Fruit fly (Drosophila melanogaster) whole organism, prepupa: ENCODE data around the gene CG15923.

Source experiments
- CG16779 ChIP-seq: fragments of 200-800 bp; sonication (Bioruptor generic); optimal IDR thresholded peaks from 3 replicates; lab custom pipeline; 2017; ENCODE audit warnings: missing biosample characterization, mild to moderate bottlenecking, missing genetic modification characterization
- CG3032 ChIP-seq: fragments of 200-800 bp; optimal IDR thresholded peaks from 2 replicates; lab custom pipeline; 2019; ENCODE audit warnings: missing biosample characterization, mild to moderate bottlenecking, missing genetic modification characterization, moderate library complexity
- CG31627 ChIP-seq: fragments of 200-800 bp; sonication (Bioruptor generic); optimal IDR thresholded peaks from 3 replicates; lab custom pipeline; 2016; ENCODE audit warnings: missing biosample characterization, missing genetic modification characterization
- CG6163 ChIP-seq: fragments of 200-800 bp; sonication (Bioruptor generic); IDR thresholded peaks from 3 replicates; pipeline ENCODE4 v1.3.6; 2022; ENCODE audit warnings: missing biosample characterization, missing genetic modification characterization
- CG6808 ChIP-seq: fragments of 200-800 bp; sonication (Bioruptor generic); optimal IDR thresholded peaks from 3 replicates; lab custom pipeline; 2017; ENCODE audit warnings: missing biosample characterization, missing genetic modification characterization, mild to moderate bottlenecking, moderate library complexity, missing genetic modification reagents
- CG6854 ChIP-seq: fragments of 200-800 bp; sonication (Bioruptor generic); optimal IDR thresholded peaks from 2 replicates; lab custom pipeline; 2017; ENCODE audit warnings: missing biosample characterization, mild to moderate bottlenecking, missing genetic modification characterization
- CG7368 ChIP-seq: fragments of 200-800 bp; sonication (Bioruptor generic); optimal IDR thresholded peaks from 3 replicates; lab custom pipeline; 2016; ENCODE audit warnings: missing biosample characterization, missing genetic modification characterization
- CG8119 ChIP-seq: fragments of 200-800 bp; sonication (Bioruptor generic); IDR thresholded peaks from 3 replicates; pipeline ENCODE4 v1.3.6; 2022; ENCODE audit warnings: missing biosample characterization, missing genetic modification characterization
- CG8319 ChIP-seq: fragments of 200-800 bp; sonication (Bioruptor generic); optimal IDR thresholded peaks from 3 replicates; lab custom pipeline; 2016; ENCODE audit warnings: missing biosample characterization, missing genetic modification characterization
- CG8632 ChIP-seq: fragments of 200-800 bp; sonication (Bioruptor generic); optimal IDR thresholded peaks from 3 replicates; lab custom pipeline; 2016; ENCODE audit warnings: missing biosample characterization, missing genetic modification characterization
- Eip78C ChIP-seq: fragments of 200-800 bp; sonication (Bioruptor generic); peaks from one replicate; lab custom pipeline; 2016; ENCODE audit warnings: missing biosample characterization, missing genetic modification characterization
- Ets96B ChIP-seq: fragments of 200-800 bp; optimal IDR thresholded peaks from 2 replicates; lab custom pipeline; 2019; ENCODE audit warnings: missing biosample characterization, mild to moderate bottlenecking, missing genetic modification characterization, moderate library complexity
- Gug ChIP-seq: fragments of 200-800 bp; sonication (Bioruptor generic); IDR thresholded peaks from 2 replicates; pipeline ENCODE4 v1.3.6; 2022; ENCODE audit warnings: missing biosample characterization, missing genetic modification characterization
- Hr38 ChIP-seq: sonication (Bioruptor generic); optimal IDR thresholded peaks from 2 replicates; lab custom pipeline; 2016; ENCODE audit warnings: missing biosample characterization, missing genetic modification characterization
- Hr4 ChIP-seq: fragments of 200-800 bp; sonication (Bioruptor generic); optimal IDR thresholded peaks from 3 replicates; lab custom pipeline; 2016; ENCODE audit warnings: missing biosample characterization, missing genetic modification characterization
- Met ChIP-seq: fragments of 200-800 bp; sonication (Bioruptor generic); optimal IDR thresholded peaks from 3 replicates; lab custom pipeline; 2016; ENCODE audit warnings: missing biosample characterization, missing genetic modification characterization
- Sox14 ChIP-seq: fragments of 200-800 bp; sonication (Bioruptor generic); optimal IDR thresholded peaks from 3 replicates; lab custom pipeline; 2016; ENCODE audit warnings: missing biosample characterization, missing genetic modification characterization
- Sox15 ChIP-seq: fragments of 200-800 bp; sonication (Bioruptor generic); optimal IDR thresholded peaks from 3 replicates; lab custom pipeline; 2016; ENCODE audit warnings: missing biosample characterization, missing genetic modification characterization
- achi ChIP-seq: fragments of 200-800 bp; sonication (Bioruptor generic); optimal IDR thresholded peaks from 3 replicates; lab custom pipeline; 2016; ENCODE audit warnings: missing biosample characterization, missing genetic modification characterization
- cyc ChIP-seq: fragments of 200-800 bp; sonication (Bioruptor generic); optimal IDR thresholded peaks from 3 replicates; lab custom pipeline; 2016; ENCODE audit warnings: missing biosample characterization, missing genetic modification characterization
- dac ChIP-seq: fragments of 200-800 bp; sonication (Bioruptor generic); optimal IDR thresholded peaks from 2 replicates; lab custom pipeline; 2017; ENCODE audit warnings: missing biosample characterization, mild to moderate bottlenecking, missing genetic modification characterization
- dsx ChIP-seq: fragments of 200-800 bp; optimal IDR thresholded peaks from 3 replicates; lab custom pipeline; 2019; ENCODE audit warnings: missing biosample characterization, mild to moderate bottlenecking, missing genetic modification characterization, moderate library complexity; ENCODE audit not compliant: poor library complexity, severe bottlenecking
- eg ChIP-seq: fragments of 200-800 bp; sonication (Bioruptor generic); IDR thresholded peaks from 3 replicates; pipeline ENCODE4 v1.3.6; 2022; ENCODE audit warnings: missing biosample characterization, missing genetic modification characterization
- esn ChIP-seq: fragments of 200-800 bp; sonication (Bioruptor generic); optimal IDR thresholded peaks from 2 replicates; lab custom pipeline; 2016; ENCODE audit warnings: missing biosample characterization, mild to moderate bottlenecking, missing genetic modification characterization, moderate library complexity
- fd59A ChIP-seq: fragments of 200-800 bp; sonication (Bioruptor generic); optimal IDR thresholded peaks from 2 replicates; lab custom pipeline; 2017; ENCODE audit warnings: missing biosample characterization, mild to moderate bottlenecking, missing genetic modification characterization, missing genetic modification reagents
- fd85E ChIP-seq: fragments of 200-800 bp; sonication (Bioruptor generic); optimal IDR thresholded peaks from 3 replicates; lab custom pipeline; 2016; ENCODE audit warnings: missing biosample characterization, missing genetic modification characterization
- fkh ChIP-seq: fragments of 200-800 bp; sonication (Bioruptor generic); optimal IDR thresholded peaks from 3 replicates; lab custom pipeline; 2017; ENCODE audit warnings: missing biosample characterization, mild to moderate bottlenecking, missing genetic modification characterization, moderate library complexity
- pdm3 ChIP-seq: fragments of 200-800 bp; sonication (Bioruptor generic); optimal IDR thresholded peaks from 3 replicates; lab custom pipeline; 2016; ENCODE audit warnings: missing biosample characterization, missing genetic modification characterization
- salr ChIP-seq, 2 experiments: fragments of 200-800 bp; sonication (Bioruptor generic); optimal IDR thresholded peaks; 3 replicates each; lab custom pipeline; 2016 to 2018; ENCODE audit warnings: missing biosample characterization in 2 of 2, missing genetic modification characterization in 2 of 2, mild to moderate bottlenecking in 1 of 2
- spab ChIP-seq: fragments of 200-800 bp; sonication (Bioruptor generic); optimal IDR thresholded peaks from 2 replicates; lab custom pipeline; 2017; ENCODE audit warnings: missing biosample characterization, mild to moderate bottlenecking, missing genetic modification characterization, missing genetic modification reagents
- ss ChIP-seq, 2 experiments: fragments of 200-800 bp; sonication (Bioruptor generic); optimal IDR thresholded peaks; 2 replicates in 1 of 2; 3 replicates in 1 of 2; lab custom pipeline; 2017 to 2018; ENCODE audit warnings: mild to moderate bottlenecking in 2 of 2, missing biosample characterization in 2 of 2, missing genetic modification characterization in 2 of 2, moderate library complexity in 1 of 2
- svp ChIP-seq: fragments of 200-800 bp; sonication (Bioruptor generic); peaks from one replicate; lab custom pipeline; 2016; ENCODE audit warnings: missing biosample characterization, missing genetic modification characterization
- topi ChIP-seq: fragments of 200-800 bp; sonication (Bioruptor generic); optimal IDR thresholded peaks from 3 replicates; lab custom pipeline; 2016; ENCODE audit warnings: missing biosample characterization, missing genetic modification characterization
- vri ChIP-seq: fragments of 200-800 bp; sonication (Bioruptor generic); optimal IDR thresholded peaks from 3 replicates; lab custom pipeline; 2016; ENCODE audit warnings: missing biosample characterization, mild to moderate bottlenecking, missing genetic modification characterization

The CG15923 gene

DNA sequence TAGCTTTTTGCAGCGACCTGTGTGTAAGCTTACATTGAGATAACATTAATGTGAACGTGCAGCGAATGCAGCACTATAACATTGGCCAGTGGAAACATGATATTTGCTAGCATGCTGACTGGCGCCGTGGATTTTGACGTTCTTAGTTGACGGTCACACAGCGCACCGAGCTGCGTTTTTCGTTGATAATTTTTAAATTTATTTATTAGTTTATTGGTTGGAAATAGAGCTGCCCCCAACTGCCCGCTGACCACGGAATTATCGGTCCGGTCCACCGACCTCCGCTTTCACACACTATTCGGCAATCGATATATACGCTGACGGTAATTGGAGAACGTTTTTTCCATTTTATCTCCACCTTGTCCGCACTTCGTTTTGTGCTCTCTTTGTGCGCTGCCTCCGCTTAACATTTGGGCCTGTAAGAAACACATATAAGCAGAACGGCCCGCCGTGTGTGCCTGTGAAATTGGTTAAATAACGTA is 5.1 kb upstream of the CG15923 start, which contains the start of gene H:
Gene H (plus strand): TSS at position 134 of the 482 bp plus-strand sequence.
- TF ChIP-seq svp (GFP tag; lab: Kevin White, UChicago) (no peak), CG8319 (GFP tag; lab: Kevin White, UChicago) (no peak), topi (GFP tag; lab: Kevin White, UChicago) (no peak), Sox15 (no peak), dac (GFP tag; lab: Kevin White, UChicago) (no peak), CG6808 (GFP tag; lab: Kevin White, UChicago) (no peak), Sox14 (peak; percentile 8)

dm6 chr3R:20618947-20619346 is 2.2 kb upstream of the CG15923 start:
- TF ChIP-seq CG6808 (GFP tag; lab: Kevin White, UChicago) (no peak), Sox14 (no peak), salr (GFP tag; optimal IDR thresholded peaks at IDR 0.05; lab: Kevin White, UChicago) (no peak), CG8319 (GFP tag; lab: Kevin White, UChicago) (no peak), Ets96B (tag; lab: Kevin White, UChicago) (no peak), CG6163 (GFP tag; lab: Robert Waterston, UW) (no peak), fd85E (no peak)

DNA sequence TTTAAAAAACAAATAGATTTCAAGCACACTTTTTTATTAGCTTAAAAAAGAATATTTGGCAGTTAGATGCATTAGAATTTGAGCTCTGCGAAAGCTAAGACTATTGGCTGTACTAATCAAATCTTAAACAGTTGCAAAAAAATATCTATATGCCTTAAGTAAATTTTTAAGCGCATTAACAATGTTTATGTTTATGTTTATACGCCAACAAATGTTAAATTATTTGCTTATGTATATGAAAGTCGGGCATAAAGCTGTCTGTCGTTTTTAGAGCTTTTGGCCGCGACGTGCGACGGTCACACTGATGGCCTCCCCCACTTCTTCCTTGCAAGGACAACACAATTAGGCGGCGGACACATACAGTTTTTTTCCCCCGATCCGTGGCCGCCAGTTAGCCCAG is 882 bp upstream of the CG15923 start, which contains the start of gene CG5466:
Gene CG5466 (plus strand): TSS at position 301 of the 400 bp plus-strand sequence.
- TF ChIP-seq CG7368 (GFP tag; lab: Kevin White, UChicago) (no peak), Eip78C (peak; percentile 22)

DNA sequence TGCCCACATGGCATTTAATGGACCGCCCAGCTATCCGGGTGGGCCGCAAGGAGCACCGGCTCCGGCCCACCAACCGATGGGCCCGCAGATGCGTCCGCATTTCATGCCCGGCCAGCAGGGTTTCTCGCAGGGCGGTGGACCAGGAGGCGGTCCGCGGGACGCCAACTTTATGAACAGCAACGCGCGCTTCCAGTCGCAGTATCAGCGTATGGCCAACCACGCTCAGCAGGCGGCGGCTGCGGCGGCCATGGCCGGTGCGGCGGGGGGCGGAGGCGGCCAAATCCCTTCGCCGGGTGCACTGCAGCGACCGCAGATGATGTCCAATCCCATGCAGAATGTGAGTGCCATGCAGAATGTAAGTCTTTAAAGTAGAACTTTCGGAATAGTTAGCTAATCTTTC is 8.5 kb downstream of the CG15923 start:
- TF ChIP-seq CG6854: no peak
- TF ChIP-seq cyc (GFP tag; lab: Kevin White, UChicago): no peak
- TF ChIP-seq spab (GFP tag; lab: Kevin White, UChicago): no peak
- no peak for TF ChIP-seq fkh (GFP tag; lab: Kevin White, UChicago)
- TF ChIP-seq dsx (GFP tag; lab: Kevin White, UChicago): no peak
- no peak for TF ChIP-seq Ets96B (tag; lab: Kevin White, UChicago)
- TF ChIP-seq CG6163 (GFP tag; lab: Robert Waterston, UW): no peak
- no peak for TF ChIP-seq CG8632 (GFP tag; lab: Kevin White, UChicago)
- TF ChIP-seq ss (GFP tag; optimal IDR thresholded peaks at IDR 0.05; lab: Kevin White, UChicago): no peak
- no peak for TF ChIP-seq CG31627 (GFP tag; lab: Kevin White, UChicago)

- TF ChIP-seq achi (GFP tag; lab: Kevin White, UChicago): no peak
- no peak for TF ChIP-seq vri (GFP tag; lab: Kevin White, UChicago)
- TF ChIP-seq Met: no peak
- TF ChIP-seq dsx (GFP tag; lab: Kevin White, UChicago): no peak
- no peak for TF ChIP-seq CG31627 (GFP tag; lab: Kevin White, UChicago)
- TF ChIP-seq Sox15: no peak
- no peak for TF ChIP-seq CG8119 (GFP tag; lab: Robert Waterston, UW)
- no peak for TF ChIP-seq CG3032 (tag; lab: Kevin White, UChicago)
- no peak for TF ChIP-seq fd59A (GFP tag; lab: Kevin White, UChicago)
- no peak for TF ChIP-seq esn
- no peak for TF ChIP-seq CG7368 (GFP tag; lab: Kevin White, UChicago)
- no peak for TF ChIP-seq Hr38
- no peak for TF ChIP-seq Hr4
- TF ChIP-seq Ets96B (tag; lab: Kevin White, UChicago): no peak
- no peak for TF ChIP-seq Gug (GFP tag; lab: Robert Waterston, UW)
- TF ChIP-seq CG6163 (GFP tag; lab: Robert Waterston, UW): no peak
- no peak for TF ChIP-seq CG16779
- no peak for TF ChIP-seq pdm3 (GFP tag; lab: Kevin White, UChicago)
- no peak for TF ChIP-seq eg (GFP tag; lab: Robert Waterston, UW)
Measured at dm6 chr3R:20605562-20606155, 11.0 kb downstream of the CG15923 start.
